Fruit fly (Drosophila melanogaster) whole organism, wandering third instar larva: ENCODE data around the gene Eig71Ea.

Experiments
- Abd-B ChIP-seq: fragments of >200 bp; optimal IDR thresholded peaks from 2 replicates; lab custom pipeline; 2017; ENCODE audit warnings: missing biosample characterization, missing genetic modification characterization
- CG9705 ChIP-seq: fragments of 200-800 bp; sonication (Bioruptor generic); optimal IDR thresholded peaks from 2 replicates; lab custom pipeline; 2018; ENCODE audit warnings: missing biosample characterization, mild to moderate bottlenecking, missing genetic modification characterization
- CrebA ChIP-seq: fragments of 200-800 bp; sonication (Bioruptor generic); optimal IDR thresholded peaks from 2 replicates; lab custom pipeline; 2016; ENCODE audit warnings: missing biosample characterization, mild to moderate bottlenecking, missing genetic modification characterization, borderline replicate concordance
- Dfd ChIP-seq: fragments of >200 bp; optimal IDR thresholded peaks from 2 replicates; lab custom pipeline; 2017; ENCODE audit warnings: missing biosample characterization, missing genetic modification characterization
- Dif ChIP-seq: fragments of 200-275, 200-300 bp; sonication (Bioruptor generic); optimal IDR thresholded peaks from 2 replicates; lab custom pipeline; 2018; ENCODE audit warnings: missing biosample characterization, missing genetic modification characterization; ENCODE audit not compliant: partially characterized antibody
- GATAd ChIP-seq: sonication (Bioruptor generic); optimal IDR thresholded peaks from 2 replicates; lab custom pipeline; 2016; ENCODE audit warnings: missing biosample characterization, missing genetic modification characterization
- HLH106 ChIP-seq: fragments of 200-800 bp; optimal IDR thresholded peaks from 3 replicates; lab custom pipeline; 2019; ENCODE audit warnings: missing biosample characterization, mild to moderate bottlenecking, missing genetic modification characterization, moderate library complexity
- Hnf4 ChIP-seq: fragments of 200-800 bp; sonication (Bioruptor generic); optimal IDR thresholded peaks from 2 replicates; lab custom pipeline; 2016; ENCODE audit warnings: missing biosample characterization, mild to moderate bottlenecking, missing genetic modification characterization
- Hr78 ChIP-seq: fragments of >200 bp; optimal IDR thresholded peaks from 2 replicates; lab custom pipeline; 2017; ENCODE audit warnings: missing biosample characterization, missing genetic modification characterization
- Hr83 ChIP-seq: fragments of 200-300 bp; sonication (Bioruptor generic); optimal IDR thresholded peaks from 2 replicates; lab custom pipeline; 2016; ENCODE audit warnings: missing biosample characterization, mild to moderate bottlenecking, missing genetic modification characterization, moderate library complexity; ENCODE audit not compliant: poor library complexity, severe bottlenecking
- Jra ChIP-seq: sonication (Bioruptor generic); optimal IDR thresholded peaks from 2 replicates; lab custom pipeline; 2016; ENCODE audit warnings: missing biosample characterization, missing genetic modification characterization
- Mio ChIP-seq: sonication (Bioruptor generic); optimal IDR thresholded peaks from 2 replicates; lab custom pipeline; 2016; ENCODE audit warnings: missing biosample characterization, missing genetic modification characterization
- Myc ChIP-seq: fragments of >200 bp; optimal IDR thresholded peaks from 2 replicates; lab custom pipeline; 2017
- OdsH ChIP-seq: fragments of 200-800 bp; sonication (Bioruptor generic); optimal IDR thresholded peaks from 2 replicates; lab custom pipeline; 2016; ENCODE audit warnings: missing biosample characterization, mild to moderate bottlenecking, missing genetic modification characterization
- Rel ChIP-seq, 2 experiments: fragments of 200-800 bp; sonication (Bioruptor generic) in 1 of 2; optimal IDR thresholded peaks; 2 replicates in 1 of 2; 3 replicates in 1 of 2; lab custom pipeline; 2016 to 2019; ENCODE audit warnings: mild to moderate bottlenecking in 2 of 2, missing biosample characterization in 2 of 2, missing genetic modification characterization in 2 of 2, moderate library complexity in 1 of 2
- Sp1 ChIP-seq: fragments of 200-800 bp; sonication (Bioruptor generic); optimal IDR thresholded peaks from 3 replicates; lab custom pipeline; 2019; ENCODE audit warnings: missing biosample characterization, mild to moderate bottlenecking, missing genetic modification characterization, moderate library complexity
- Vsx2 ChIP-seq: fragments of 200-300, 225-300 bp; sonication (Bioruptor generic); optimal IDR thresholded peaks from 2 replicates; lab custom pipeline; 2018; ENCODE audit warnings: missing biosample characterization, missing genetic modification characterization; ENCODE audit not compliant: partially characterized antibody
- br ChIP-seq: fragments of 200-800 bp; sonication (Bioruptor generic); optimal IDR thresholded peaks from 2 replicates; lab custom pipeline; 2016; ENCODE audit warnings: missing biosample characterization, missing genetic modification characterization
- dmrt93B ChIP-seq: fragments of 200-800 bp; sonication (Bioruptor generic); optimal IDR thresholded peaks from 2 replicates; lab custom pipeline; 2018; ENCODE audit warnings: missing biosample characterization, mild to moderate bottlenecking, missing genetic modification characterization
- dsf ChIP-seq: sonication (Bioruptor generic); optimal IDR thresholded peaks from 2 replicates; lab custom pipeline; 2016; ENCODE audit warnings: missing biosample characterization, missing genetic modification characterization, borderline replicate concordance
- ey ChIP-seq: fragments of 200-800 bp; sonication (Bioruptor generic); optimal IDR thresholded peaks from 2 replicates; lab custom pipeline; 2016; ENCODE audit warnings: missing biosample characterization, missing genetic modification characterization
- foxo ChIP-seq, 2 experiments: fragments of 200-800 bp; sonication (Bioruptor generic); optimal IDR thresholded peaks; 2 replicates in 1 of 2; 3 replicates in 1 of 2; lab custom pipeline; 2016 to 2017; ENCODE audit warnings: missing biosample characterization in 2 of 2, missing genetic modification characterization in 2 of 2
- fru ChIP-seq: fragments of 200-800 bp; sonication (Bioruptor generic); optimal IDR thresholded peaks from 3 replicates; lab custom pipeline; 2016; ENCODE audit warnings: missing biosample characterization, mild to moderate bottlenecking, missing genetic modification characterization
- h ChIP-seq: fragments of 200-800 bp; sonication (Bioruptor generic); optimal IDR thresholded peaks from 3 replicates; lab custom pipeline; 2016; ENCODE audit warnings: missing biosample characterization, mild to moderate bottlenecking, missing genetic modification characterization
- lola ChIP-seq: fragments of >200 bp; optimal IDR thresholded peaks from 2 replicates; lab custom pipeline; 2017; ENCODE audit warnings: missing biosample characterization, missing genetic modification characterization
- pan ChIP-seq: fragments of >200 bp; optimal IDR thresholded peaks from 2 replicates; lab custom pipeline; 2017
- psq ChIP-seq: fragments of 200-800 bp; sonication (Bioruptor generic); optimal IDR thresholded peaks from 3 replicates; lab custom pipeline; 2017; ENCODE audit warnings: missing biosample characterization, mild to moderate bottlenecking, missing genetic modification characterization, moderate library complexity
- rgr ChIP-seq: fragments of 200-800 bp; sonication (Bioruptor generic); optimal IDR thresholded peaks from 3 replicates; lab custom pipeline; 2016; ENCODE audit warnings: missing biosample characterization, mild to moderate bottlenecking, missing genetic modification characterization
- sage ChIP-seq: fragments of 200-800 bp; sonication (Bioruptor generic); optimal IDR thresholded peaks from 2 replicates; lab custom pipeline; 2016; ENCODE audit warnings: missing biosample characterization, mild to moderate bottlenecking, missing genetic modification characterization
- sv ChIP-seq: fragments of 200-800 bp; sonication (Bioruptor generic); optimal IDR thresholded peaks from 3 replicates; lab custom pipeline; 2016; ENCODE audit warnings: missing biosample characterization, missing genetic modification characterization
- tai ChIP-seq: sonication (Bioruptor generic); optimal IDR thresholded peaks from 2 replicates; lab custom pipeline; 2016; ENCODE audit warnings: missing biosample characterization, missing genetic modification characterization
- usp ChIP-seq: fragments of >200 bp; optimal IDR thresholded peaks from 2 replicates; lab custom pipeline; 2017; ENCODE audit warnings: missing biosample characterization, missing genetic modification characterization

The Eig71Ea gene

dm6 chr3L:15670455-15670854, 21.0 kb upstream of the Eig71Ea start:
- peak; percentile 40 for TF ChIP-seq dmrt93B (GFP tag; lab: Kevin White, UChicago)
- no peak for TF ChIP-seq dsf (GFP tag; lab: Kevin White, UChicago)
- no peak for TF ChIP-seq Jra (GFP tag; lab: Kevin White, UChicago)
- no peak for TF ChIP-seq Rel (GFP tag; optimal IDR thresholded peaks at IDR 0.05; lab: Kevin White, UChicago)
- TF ChIP-seq Rel (tag; optimal IDR thresholded peaks at IDR 0.05; lab: Kevin White, UChicago) = no peak
- TF ChIP-seq sv (GFP tag; lab: Kevin White, UChicago) = no peak
- TF ChIP-seq OdsH = peak; percentile 65
- TF ChIP-seq Dfd (GFP tag; lab: Kevin White, UChicago) = no peak
- TF ChIP-seq HLH106 = peak; percentile 54
- peak; percentile 32 for TF ChIP-seq fru (GFP tag; lab: Kevin White, UChicago)
- TF ChIP-seq CrebA = no peak
- no peak for TF ChIP-seq Dif
- peak in 1 of 2 experiments; percentile 55 for TF ChIP-seq foxo (GFP tag; optimal IDR thresholded peaks at IDR 0.05; lab: Kevin White, UChicago)
- no peak for TF ChIP-seq Hr78 (GFP tag; lab: Kevin White, UChicago)
- peak; percentile 56 for TF ChIP-seq rgr (GFP tag; lab: Kevin White, UChicago)
- peak; percentile 25 for TF ChIP-seq h (GFP tag; lab: Kevin White, UChicago)
- peak; percentile 71 for TF ChIP-seq Sp1 (GFP tag; lab: Kevin White, UChicago)
- TF ChIP-seq Hr83 = no peak
- peak; percentile 54 for TF ChIP-seq psq
- no peak for TF ChIP-seq usp (GFP tag; lab: Kevin White, UChicago)
- TF ChIP-seq br (GFP tag; lab: Kevin White, UChicago) = no peak

- no peak for TF ChIP-seq GATAd (GFP tag; lab: Kevin White, UChicago)
- TF ChIP-seq Mio (GFP tag; lab: Kevin White, UChicago) = no peak
- TF ChIP-seq Rel (GFP tag; optimal IDR thresholded peaks at IDR 0.05; lab: Kevin White, UChicago) = no peak
- TF ChIP-seq Rel (tag; optimal IDR thresholded peaks at IDR 0.05; lab: Kevin White, UChicago) = no peak
- no peak for TF ChIP-seq ey (GFP tag; lab: Kevin White, UChicago)
- no peak for TF ChIP-seq lola (GFP tag; lab: Kevin White, UChicago)
- TF ChIP-seq dmrt93B (GFP tag; lab: Kevin White, UChicago) = no peak
Observed at dm6 chr3L:15669939-15670338, 20.5 kb upstream of the Eig71Ea start.

DNA sequence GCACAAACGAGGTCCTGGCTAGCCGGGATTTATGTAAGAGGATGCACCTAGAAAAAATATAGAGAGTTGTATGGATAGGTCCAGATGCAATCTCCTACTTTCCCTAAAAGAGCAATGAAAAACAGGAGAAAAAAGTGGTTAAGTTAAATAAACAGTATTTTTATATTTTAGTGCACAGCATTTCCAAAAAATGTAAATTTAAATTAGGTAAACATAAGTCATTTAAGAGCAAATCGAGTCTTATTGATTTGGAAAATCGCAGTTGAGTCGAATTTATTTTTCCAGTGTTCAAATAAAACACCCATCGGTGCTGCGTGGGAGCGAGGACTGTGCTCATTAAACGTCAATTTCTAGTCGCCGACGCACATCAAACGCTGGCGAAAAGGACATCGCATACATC, 16.3 kb upstream of the Eig71Ea start:
- TF ChIP-seq Hnf4 (GFP tag; lab: Kevin White, UChicago) = no peak
- no peak for TF ChIP-seq Dfd (GFP tag; lab: Kevin White, UChicago)
- TF ChIP-seq lola (GFP tag; lab: Kevin White, UChicago) = no peak
- TF ChIP-seq Vsx2 = no peak
- TF ChIP-seq CG9705 = no peak
- TF ChIP-seq psq = no peak
- no peak for TF ChIP-seq dmrt93B (GFP tag; lab: Kevin White, UChicago)
- no peak for TF ChIP-seq Abd-B (GFP tag; lab: Kevin White, UChicago)
- no peak for TF ChIP-seq CrebA
- no peak for TF ChIP-seq ey (GFP tag; lab: Kevin White, UChicago)
- TF ChIP-seq OdsH = no peak
- no peak for TF ChIP-seq Hr78 (GFP tag; lab: Kevin White, UChicago)
- no peak for TF ChIP-seq Hr83
- TF ChIP-seq tai (GFP tag; lab: Kevin White, UChicago) = no peak
- TF ChIP-seq GATAd (GFP tag; lab: Kevin White, UChicago) = no peak
- no peak for TF ChIP-seq br (GFP tag; lab: Kevin White, UChicago)
- no peak for TF ChIP-seq sv (GFP tag; lab: Kevin White, UChicago)
- no peak for TF ChIP-seq Mio (GFP tag; lab: Kevin White, UChicago)
- no peak for TF ChIP-seq foxo (GFP tag; optimal IDR thresholded peaks at IDR 0.05; lab: Kevin White, UChicago)
- no peak for TF ChIP-seq Myc

DNA sequence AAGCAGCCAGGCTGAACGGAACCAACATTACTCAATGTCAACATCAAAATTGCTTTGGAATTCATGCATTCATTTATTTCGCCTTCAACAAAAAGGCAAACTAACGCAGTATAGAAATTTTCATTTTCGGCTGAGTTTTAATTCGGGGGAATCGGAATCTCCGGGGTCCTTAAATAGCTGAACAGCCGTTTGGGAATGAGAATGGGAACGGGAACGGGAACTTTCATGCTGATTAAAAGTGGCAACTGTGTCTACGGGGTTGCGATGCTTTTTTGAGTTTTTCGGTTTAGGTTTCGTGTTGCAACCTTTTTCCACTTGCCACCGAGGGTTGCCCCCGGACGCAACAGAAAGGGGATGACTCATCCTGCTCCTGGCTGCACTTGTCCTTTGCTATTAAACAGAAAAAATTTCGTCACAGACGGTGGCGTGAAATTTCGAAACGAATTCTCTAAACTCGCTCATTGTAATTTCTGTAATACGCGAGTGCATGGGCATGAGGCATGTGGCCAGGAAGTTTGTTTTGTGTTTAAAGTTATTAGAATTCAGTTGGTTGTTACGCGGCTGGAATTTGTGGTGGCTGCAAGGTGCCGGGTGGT, 14.8 kb upstream of the Eig71Ea start:
- TF ChIP-seq fru (GFP tag; lab: Kevin White, UChicago) (no peak), h (GFP tag; lab: Kevin White, UChicago) (no peak), Dif (no peak), rgr (GFP tag; lab: Kevin White, UChicago) (no peak), dmrt93B (GFP tag; lab: Kevin White, UChicago) (no peak), sage (no peak), GATAd (GFP tag; lab: Kevin White, UChicago) (no peak), sv (GFP tag; lab: Kevin White, UChicago) (no peak), ey (GFP tag; lab: Kevin White, UChicago) (no peak), Hnf4 (GFP tag; lab: Kevin White, UChicago) (no peak), pan (lab: Kevin White, UChicago) (no peak), Rel (GFP tag; optimal IDR thresholded peaks at IDR 0.05; lab: Kevin White, UChicago) (no peak), Rel (tag; optimal IDR thresholded peaks at IDR 0.05; lab: Kevin White, UChicago) (no peak), OdsH (no peak)
